Worm (Caenorhabditis elegans) whole organism, early embryonic: Measurements from ENCODE around the gene srw-71.

Experiments used
- B0310.2 ChIP-seq: sonication (generic microtip); optimal IDR thresholded peaks from 2 replicates; lab custom pipeline; 2016; ENCODE audit warnings: mild to moderate bottlenecking, missing genetic modification characterization, missing compliant biosample characterization
- aly-1 ChIP-seq: sonication (generic microtip); optimal IDR thresholded peaks from 2 replicates; lab custom pipeline; 2016; ENCODE audit warnings: missing genetic modification characterization, missing compliant biosample characterization
- ama-1 ChIP-seq: fragments of 150-350 bp; optimal IDR thresholded peaks from 2 replicates; lab custom pipeline; 2014
- ceh-13 ChIP-seq: fragments of 200-800 bp; sonication (Bioruptor generic); optimal IDR thresholded peaks from 2 replicates; lab custom pipeline; 2018; ENCODE audit warnings: mild to moderate bottlenecking, missing genetic modification characterization, missing compliant biosample characterization
- ceh-36 ChIP-seq: sonication (generic microtip); optimal IDR thresholded peaks from 2 replicates; lab custom pipeline; 2016; ENCODE audit warnings: missing genetic modification characterization, inconsistent platforms, missing compliant biosample characterization
- hmbx-1 ChIP-seq: sonication (generic microtip); optimal IDR thresholded peaks from 2 replicates; lab custom pipeline; 2016; ENCODE audit warnings: mild to moderate bottlenecking, missing genetic modification characterization, missing compliant biosample characterization
- hmg-4 ChIP-seq: fragments of 200-800 bp; sonication (Bioruptor generic); optimal IDR thresholded peaks from 2 replicates; lab custom pipeline; 2018; ENCODE audit warnings: mild to moderate bottlenecking, missing genetic modification characterization, missing compliant biosample characterization
- hnd-1 ChIP-seq: sonication (generic microtip); optimal IDR thresholded peaks from 2 replicates; lab custom pipeline; 2016; ENCODE audit warnings: missing genetic modification characterization, missing compliant biosample characterization
- pes-1 ChIP-seq: fragments of 200-800 bp; sonication (Bioruptor generic); IDR thresholded peaks from 2 replicates; pipeline ENCODE4 v1.3.6; 2022; ENCODE audit warnings: missing genetic modification reagents, missing genetic modification characterization, missing compliant biosample characterization
- scrt-1 ChIP-seq: fragments of 200-800 bp; sonication (Bioruptor generic); IDR thresholded peaks from 2 replicates; pipeline ENCODE4 v1.3.6; 2022; ENCODE audit warnings: missing genetic modification characterization, missing compliant biosample characterization
- sea-1 ChIP-seq: fragments of 200-800 bp; sonication (Bioruptor generic); conservative IDR thresholded peaks from 2 replicates; pipeline ENCODE4 v1.3.6; 2022; ENCODE audit warnings: missing genetic modification characterization, missing compliant biosample characterization
- tbx-11 ChIP-seq: fragments of 200-800 bp; sonication (Bioruptor generic); IDR thresholded peaks from 2 replicates; pipeline ENCODE4 v1.3.6; 2022; ENCODE audit warnings: missing genetic modification characterization, missing compliant biosample characterization

- no peak for TF ChIP-seq ama-1 (lab: Kevin White, UChicago)
- no peak for TF ChIP-seq hmbx-1 (tag; lab: Kevin White, UChicago)
- no peak for TF ChIP-seq B0310.2 (tag; lab: Kevin White, UChicago)
- TF ChIP-seq ceh-13 (GFP tag; lab: Kevin White, UChicago) = no peak
- TF ChIP-seq hnd-1 (tag; lab: Kevin White, UChicago) = no peak
- no peak for TF ChIP-seq tbx-11 (GFP tag; lab: Robert Waterston, UW)
- TF ChIP-seq sea-1 = no peak
- TF ChIP-seq pes-1 (GFP tag; lab: Robert Waterston, UW) = no peak
- TF ChIP-seq ceh-36 (tag; lab: Kevin White, UChicago) = no peak
- TF ChIP-seq aly-1 (tag; lab: Kevin White, UChicago) = no peak
- TF ChIP-seq hmg-4 (GFP tag; lab: Kevin White, UChicago) = no peak
- no peak for TF ChIP-seq scrt-1 (GFP tag; lab: Robert Waterston, UW)
Measured at ce11 chrV:7379384-7379783, 51.5 kb downstream of the srw-71 start, which contains the start of gene srsx-24.
